Fruit fly (Drosophila melanogaster): ENCODE results near the gene ATPsynepsilonL.

DNA sequence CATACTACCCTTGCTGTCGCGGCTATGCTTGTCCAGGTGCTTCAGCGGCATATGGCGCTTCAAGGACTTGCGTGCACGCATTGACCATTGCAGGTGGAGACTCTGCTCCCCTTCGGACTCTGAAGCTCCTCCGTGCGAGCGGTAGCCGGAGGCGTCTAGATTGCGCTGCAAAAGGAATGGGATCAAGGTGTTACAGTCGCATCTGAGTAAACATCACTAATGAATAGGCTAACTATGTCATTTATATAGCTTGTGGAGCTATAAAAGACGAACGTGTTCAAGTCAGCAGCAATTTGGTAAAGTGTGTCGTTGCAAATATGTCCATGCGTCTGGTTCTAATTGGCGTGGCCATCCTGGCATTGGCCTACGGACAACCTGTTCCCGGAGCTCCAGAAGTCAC, 21.2 kb downstream of the ATPsynepsilonL start, which contains the start of gene CG42759:
- TF ChIP-seq usp (GFP tag; optimal IDR thresholded peaks at IDR 0.05): no peak
- TF ChIP-seq Hr83 (GFP tag; optimal IDR thresholded peaks at IDR 0.05; ENCODE audit: poor library complexity, severe bottlenecking): no peak
- no peak for TF ChIP-seq Abd-B (GFP tag; optimal IDR thresholded peaks at IDR 0.05)
- TF ChIP-seq dmrt93B (GFP tag; optimal IDR thresholded peaks at IDR 0.05): no peak
- no peak for TF ChIP-seq lola (GFP tag; optimal IDR thresholded peaks at IDR 0.05)
- TF ChIP-seq Myc (optimal IDR thresholded peaks at IDR 0.05): no peak
- no peak for TF ChIP-seq Hnf4 (GFP tag; optimal IDR thresholded peaks at IDR 0.05)
- no peak for TF ChIP-seq sage (GFP tag; optimal IDR thresholded peaks at IDR 0.05)
- TF ChIP-seq Hr78 (GFP tag; optimal IDR thresholded peaks at IDR 0.05): no peak
- TF ChIP-seq h (GFP tag; optimal IDR thresholded peaks at IDR 0.05): no peak
- no peak for TF ChIP-seq Jra (GFP tag; optimal IDR thresholded peaks at IDR 0.05)
